Worm (Caenorhabditis elegans) whole organism, L3 larva: ENCODE data around the gene mpst-1.

Experiments
- R02D3.7 ChIP-seq: fragments of 150-350 bp; optimal IDR thresholded peaks from 2 replicates; lab custom pipeline; 2014; ENCODE audit warnings: missing biosample characterization, missing genetic modification characterization
- ZK546.5 ChIP-seq: sonication (generic microtip); optimal IDR thresholded peaks from 2 replicates; lab custom pipeline; 2017; ENCODE audit warnings: missing biosample characterization, missing genetic modification characterization
- aly-2 ChIP-seq: fragments of 150-350 bp; optimal IDR thresholded peaks from 2 replicates; lab custom pipeline; 2014; ENCODE audit warnings: missing biosample characterization, missing genetic modification characterization
- ama-1 ChIP-seq: fragments of 150-350 bp; optimal IDR thresholded peaks from 2 replicates; lab custom pipeline; 2018
- ceh-16 ChIP-seq: sonication (generic microtip); optimal IDR thresholded peaks from 2 replicates; lab custom pipeline; 2017; ENCODE audit warnings: missing biosample characterization, missing genetic modification characterization
- ceh-28 ChIP-seq: fragments of 150-350 bp; optimal IDR thresholded peaks from 2 replicates; lab custom pipeline; 2014; ENCODE audit warnings: missing biosample characterization, missing genetic modification reagents, missing genetic modification characterization
- ceh-82 ChIP-seq: fragments of 150-350 bp; optimal IDR thresholded peaks from 2 replicates; lab custom pipeline; 2014; ENCODE audit warnings: missing biosample characterization, missing genetic modification characterization
- ceh-9 ChIP-seq: sonication (generic microtip); optimal IDR thresholded peaks from 2 replicates; lab custom pipeline; 2018; ENCODE audit warnings: missing biosample characterization, missing genetic modification characterization
- daf-12 ChIP-seq: fragments of 150-350 bp; optimal IDR thresholded peaks from 2 replicates; lab custom pipeline; 2014; ENCODE audit warnings: missing biosample characterization, missing genetic modification reagents, missing genetic modification characterization
- egl-27 ChIP-seq: sonication (generic microtip); optimal IDR thresholded peaks from 4 replicates; lab custom pipeline; 2017; ENCODE audit warnings: missing biosample characterization, missing genetic modification reagents, missing genetic modification characterization
- egl-5 ChIP-seq: fragments of 150-350 bp; optimal IDR thresholded peaks from 2 replicates; lab custom pipeline; 2017; ENCODE audit warnings: missing biosample characterization, missing genetic modification reagents, missing genetic modification characterization, inconsistent platforms
- elt-1 ChIP-seq: fragments of 150-350 bp; optimal IDR thresholded peaks from 2 replicates; lab custom pipeline; 2014; ENCODE audit warnings: missing biosample characterization, missing genetic modification characterization
- elt-2 ChIP-seq: sonication (generic microtip); optimal IDR thresholded peaks from 2 replicates; lab custom pipeline; 2016; ENCODE audit warnings: missing genetic modification reagents, mild to moderate bottlenecking, missing genetic modification characterization, missing compliant biosample characterization
- elt-3 ChIP-seq, 3 experiments: fragments of 150-350 bp in 1 of 3; sonication (generic microtip) in 2 of 3; optimal IDR thresholded peaks; 2 replicates in 2 of 3; 4 replicates in 1 of 3; lab custom pipeline; 2014 to 2017; ENCODE audit warnings: missing biosample characterization in 3 of 3, missing genetic modification characterization in 3 of 3
- eor-1 ChIP-seq, 2 experiments: fragments of 150-350 bp; optimal IDR thresholded peaks; 2 replicates each; lab custom pipeline; 2014 to 2018; ENCODE audit warnings: missing biosample characterization in 2 of 2, missing genetic modification characterization in 2 of 2
- fkh-10 ChIP-seq: sonication (generic microtip); optimal IDR thresholded peaks from 2 replicates; lab custom pipeline; 2017; ENCODE audit warnings: missing biosample characterization, missing genetic modification reagents, missing genetic modification characterization
- fkh-2 ChIP-seq: fragments of 150-350 bp; optimal IDR thresholded peaks from 2 replicates; lab custom pipeline; 2014; ENCODE audit warnings: missing biosample characterization, missing genetic modification reagents, missing genetic modification characterization
- fos-1 ChIP-seq: fragments of 150-350 bp; optimal IDR thresholded peaks from 2 replicates; lab custom pipeline; 2014; ENCODE audit warnings: missing biosample characterization, missing genetic modification characterization
- hmg-11 ChIP-seq: sonication (generic microtip); optimal IDR thresholded peaks from 2 replicates; lab custom pipeline; 2016; ENCODE audit warnings: missing genetic modification characterization, missing compliant biosample characterization
- jun-1 ChIP-seq: fragments of 150-350 bp; optimal IDR thresholded peaks from 2 replicates; lab custom pipeline; 2014; ENCODE audit warnings: missing biosample characterization, missing genetic modification reagents, missing genetic modification characterization
- lin-15B ChIP-seq: fragments of 150-350 bp; optimal IDR thresholded peaks from 2 replicates; lab custom pipeline; 2014; ENCODE audit warnings: missing biosample characterization, missing genetic modification characterization
- lin-39 ChIP-seq: fragments of 150-350 bp; optimal IDR thresholded peaks from 2 replicates; lab custom pipeline; 2018; ENCODE audit warnings: missing biosample characterization, missing genetic modification reagents, missing genetic modification characterization
- lsy-12 ChIP-seq: sonication (generic microtip); optimal IDR thresholded peaks from 2 replicates; lab custom pipeline; 2016; ENCODE audit warnings: mild to moderate bottlenecking, missing genetic modification characterization, missing compliant biosample characterization
- mdl-1 ChIP-seq: fragments of 150-350 bp; optimal IDR thresholded peaks from 2 replicates; lab custom pipeline; 2014; ENCODE audit warnings: missing biosample characterization, missing genetic modification characterization
- mml-1 ChIP-seq: fragments of 150-350 bp; sonication (generic microtip); optimal IDR thresholded peaks from 3 replicates; lab custom pipeline; 2014; ENCODE audit warnings: missing biosample characterization, missing genetic modification characterization
- nfya-1 ChIP-seq: sonication (generic microtip); optimal IDR thresholded peaks from 2 replicates; lab custom pipeline; 2017; ENCODE audit warnings: missing genetic modification characterization, mild to moderate bottlenecking, missing compliant biosample characterization, antibody characterized with exemption, moderate library complexity; ENCODE audit not compliant: insufficient read depth
- nhr-11 ChIP-seq: fragments of 150-350 bp; optimal IDR thresholded peaks from 2 replicates; lab custom pipeline; 2014; ENCODE audit warnings: missing biosample characterization, missing genetic modification characterization
- nhr-12 ChIP-seq: fragments of 150-350 bp; optimal IDR thresholded peaks from 2 replicates; lab custom pipeline; 2014; ENCODE audit warnings: missing biosample characterization, missing genetic modification characterization
- nhr-23 ChIP-seq: fragments of 150-350 bp; optimal IDR thresholded peaks from 2 replicates; lab custom pipeline; 2014; ENCODE audit warnings: missing biosample characterization, missing genetic modification reagents, missing genetic modification characterization
- nhr-237 ChIP-seq: fragments of 150-350 bp; optimal IDR thresholded peaks from 2 replicates; lab custom pipeline; 2014; ENCODE audit warnings: missing biosample characterization, missing genetic modification characterization
- nhr-25 ChIP-seq: sonication (generic microtip); optimal IDR thresholded peaks from 2 replicates; lab custom pipeline; 2017; ENCODE audit warnings: missing biosample characterization, missing genetic modification characterization
- nhr-28 ChIP-seq: fragments of 150-350 bp; optimal IDR thresholded peaks from 2 replicates; lab custom pipeline; 2014; ENCODE audit warnings: missing biosample characterization, missing genetic modification characterization
- nhr-43 ChIP-seq: sonication (generic microtip); optimal IDR thresholded peaks from 2 replicates; lab custom pipeline; 2016; ENCODE audit warnings: mild to moderate bottlenecking, missing genetic modification characterization, missing compliant biosample characterization; ENCODE audit not compliant: poor library complexity, severe bottlenecking
- nhr-67 ChIP-seq: fragments of 150-350 bp; optimal IDR thresholded peaks from 2 replicates; lab custom pipeline; 2014; ENCODE audit warnings: missing biosample characterization, missing genetic modification characterization
- pha-4 ChIP-seq: fragments of 150-350 bp; optimal IDR thresholded peaks from 2 replicates; lab custom pipeline; 2014; ENCODE audit warnings: missing biosample characterization, missing genetic modification reagents, missing genetic modification characterization
- pqm-1 ChIP-seq: fragments of 150-350 bp; optimal IDR thresholded peaks from 2 replicates; lab custom pipeline; 2017; ENCODE audit warnings: missing biosample characterization, missing genetic modification characterization, inconsistent platforms
- skn-1 ChIP-seq: fragments of 150-350 bp; optimal IDR thresholded peaks from 2 replicates; lab custom pipeline; 2014; ENCODE audit warnings: missing biosample characterization, missing genetic modification characterization
- snpc-4 ChIP-seq: fragments of 150-350 bp; optimal IDR thresholded peaks from 2 replicates; lab custom pipeline; 2014; ENCODE audit warnings: missing biosample characterization, missing genetic modification characterization
- tbx-2 ChIP-seq: sonication (generic microtip); optimal IDR thresholded peaks from 2 replicates; lab custom pipeline; 2016; ENCODE audit warnings: mild to moderate bottlenecking, missing genetic modification characterization, missing compliant biosample characterization
- unc-39 ChIP-seq: sonication (generic microtip); optimal IDR thresholded peaks from 4 replicates; lab custom pipeline; 2017; ENCODE audit warnings: missing biosample characterization, missing genetic modification characterization
- unc-62 ChIP-seq: fragments of 150-350 bp; sonication (generic microtip); optimal IDR thresholded peaks from 4 replicates; lab custom pipeline; 2014; ENCODE audit warnings: missing biosample characterization, missing genetic modification reagents, missing genetic modification characterization
- zag-1 ChIP-seq: fragments of 150-350 bp; optimal IDR thresholded peaks from 2 replicates; lab custom pipeline; 2014; ENCODE audit warnings: missing biosample characterization, missing genetic modification characterization
- ztf-11 ChIP-seq: fragments of 150-350 bp; optimal IDR thresholded peaks from 2 replicates; lab custom pipeline; 2014; ENCODE audit warnings: missing biosample characterization, missing genetic modification characterization
- ztf-4 ChIP-seq: fragments of 150-350 bp; optimal IDR thresholded peaks from 2 replicates; lab custom pipeline; 2014; ENCODE audit warnings: missing biosample characterization, missing genetic modification characterization

Gene mpst-1

DNA sequence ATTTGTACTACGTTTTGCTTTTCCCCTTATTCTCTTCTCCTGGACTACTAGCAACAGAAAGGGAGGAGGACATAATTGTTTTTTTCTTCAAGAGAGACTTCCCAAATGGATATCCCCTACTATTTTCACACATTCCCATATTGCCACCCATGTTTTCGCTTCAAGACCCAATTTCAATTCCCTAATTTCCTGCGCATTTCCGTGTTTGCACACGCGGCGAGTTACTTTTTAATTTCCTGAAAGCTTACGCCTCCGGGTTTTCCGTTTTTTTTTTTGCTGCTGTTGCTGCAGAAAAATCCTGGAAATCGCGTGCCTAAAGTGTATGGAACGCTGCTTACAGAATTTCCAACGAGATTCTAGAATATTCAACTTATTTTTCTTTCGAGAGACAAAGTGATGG lies 25.4 kb upstream of the mpst-1 start:
- TF ChIP-seq nhr-43 (no peak), ztf-4 (tag; lab: Kevin White, UChicago) (no peak), nfya-1 (tag; lab: Kevin White, UChicago) (no peak), nhr-237 (tag; lab: Kevin White, UChicago) (no peak), lin-39 (tag; lab: Kevin White, UChicago) (peak; percentile 15), ama-1 (lab: Kevin White, UChicago) (no peak), tbx-2 (no peak), ZK546.5 (tag; lab: Kevin White, UChicago) (no peak)
- TF ChIP-seq, all 47 proteins: peak for 1

- no peak for TF ChIP-seq nhr-67
- TF ChIP-seq elt-2 = peak; percentile 66
- TF ChIP-seq unc-62 = no peak
- TF ChIP-seq nhr-28 = no peak
- no peak for TF ChIP-seq elt-3 (tag; optimal IDR thresholded peaks at IDR 0.05; lab: Kevin White, UChicago)
- no peak for TF ChIP-seq ceh-28 (tag; lab: Kevin White, UChicago)
- TF ChIP-seq pqm-1 = peak; percentile 30
- no peak for TF ChIP-seq ZK546.5 (tag; lab: Kevin White, UChicago)
- no peak for TF ChIP-seq aly-2 (tag; lab: Kevin White, UChicago)
- no peak for TF ChIP-seq nhr-25 (tag; lab: Kevin White, UChicago)
- no peak for TF ChIP-seq mml-1
Observed at ce11 chrV:11849408-11849807, 22.5 kb upstream of the mpst-1 start.

DNA sequence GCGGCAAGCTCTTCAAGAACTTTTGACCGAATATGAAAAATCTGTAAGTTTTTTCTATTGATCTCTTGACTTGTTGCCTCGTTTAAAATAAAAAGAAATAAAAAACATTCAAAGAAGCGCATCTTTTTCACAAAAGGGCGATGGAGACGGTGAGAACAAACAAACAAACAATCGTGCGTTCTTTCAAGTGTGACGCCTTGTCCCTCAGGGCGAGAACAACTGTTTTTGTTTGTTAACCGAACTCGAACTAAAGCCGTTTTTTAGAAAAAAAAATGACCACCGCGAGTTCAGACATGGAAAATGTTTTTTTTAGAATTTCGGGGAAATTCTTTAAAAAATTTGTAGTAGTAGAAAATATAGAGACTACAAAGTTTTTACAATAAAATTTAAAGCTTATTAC lies 20.1 kb upstream of the mpst-1 start:
- TF ChIP-seq pha-4 (peak; percentile 77), ZK546.5 (tag; lab: Kevin White, UChicago) (no peak)

ce11 chrV:11845492-11845891 lies 18.6 kb upstream of the mpst-1 start, which contains the start of gene hmp-1:
Gene hmp-1, plus strand, starts transcription at chrV:11845871.
- TF ChIP-seq unc-39 (tag; lab: Kevin White, UChicago) (no peak), ztf-11 (tag; lab: Kevin White, UChicago) (no peak), elt-2 (no peak), nhr-11 (tag; lab: Kevin White, UChicago) (no peak), egl-27 (tag; lab: Kevin White, UChicago) (no peak), ztf-4 (tag; lab: Kevin White, UChicago) (no peak)

DNA sequence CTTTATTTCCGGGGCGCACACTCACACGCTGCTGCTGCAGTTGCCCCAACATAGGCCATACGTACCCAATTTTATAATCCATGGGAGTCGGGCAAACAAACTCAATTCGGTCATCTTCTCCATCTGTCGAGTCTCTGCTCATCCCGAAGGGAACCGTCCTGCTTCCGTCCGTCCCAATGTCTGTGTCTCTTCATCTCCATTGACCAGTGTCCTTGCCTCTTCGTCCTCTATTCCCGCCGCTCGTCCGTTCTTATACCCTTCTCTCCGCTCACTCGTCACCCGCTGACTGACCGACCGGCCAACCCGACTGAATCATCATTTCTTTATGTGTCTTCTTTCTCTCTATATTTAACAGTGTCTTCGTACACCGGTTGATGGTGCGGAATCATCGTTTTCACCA lies 18.0 kb upstream of the mpst-1 start:
- TF ChIP-seq ztf-4 (tag; lab: Kevin White, UChicago) (no peak), R02D3.7 (tag; lab: Kevin White, UChicago) (no peak), elt-2 (peak; percentile 8), eor-1 (tag; optimal IDR thresholded peaks at IDR 0.05; lab: Kevin White, UChicago) (no peak), jun-1 (tag; lab: Kevin White, UChicago) (peak; percentile 8), egl-5 (no peak), daf-12 (tag; lab: Kevin White, UChicago) (no peak), skn-1 (tag; lab: Kevin White, UChicago) (no peak), elt-1 (tag; lab: Kevin White, UChicago) (no peak), unc-62 (no peak), tbx-2 (peak; percentile 4), fkh-10 (GFP tag; lab: Kevin White, UChicago) (no peak), aly-2 (tag; lab: Kevin White, UChicago) (no peak), lin-39 (tag; lab: Kevin White, UChicago) (peak; percentile 42), pha-4 (peak; percentile 40), ceh-16 (tag; lab: Kevin White, UChicago) (no peak), zag-1 (tag; lab: Kevin White, UChicago) (no peak), nhr-43 (no peak), nfya-1 (tag; lab: Kevin White, UChicago) (peak; percentile 42), nhr-237 (tag; lab: Kevin White, UChicago) (no peak), ztf-11 (tag; lab: Kevin White, UChicago) (no peak), snpc-4 (tag; lab: Kevin White, UChicago) (peak; percentile 37), ceh-9 (no peak), lsy-12 (tag; lab: Kevin White, UChicago) (no peak), nhr-28 (no peak), fkh-2 (tag; lab: Kevin White, UChicago) (no peak), pqm-1 (no peak), mml-1 (no peak), egl-27 (tag; lab: Kevin White, UChicago) (no peak), nhr-67 (no peak), nhr-12 (tag; lab: Kevin White, UChicago) (no peak), hmg-11 (peak; percentile 62), mdl-1 (tag; lab: Kevin White, UChicago) (no peak), ceh-82 (no peak), lin-15B (no peak), fos-1 (tag; lab: Kevin White, UChicago) (peak; percentile 43), nhr-11 (tag; lab: Kevin White, UChicago) (no peak), nhr-25 (tag; lab: Kevin White, UChicago) (peak; percentile 59), nhr-23 (tag; lab: Kevin White, UChicago) (peak; percentile 28), ama-1 (lab: Kevin White, UChicago) (no peak)
